Worm (Caenorhabditis elegans) whole organism, L1 larva: ENCODE data around the gene Y39A1A.21.

ENCODE experiments used
- C16A3.4 ChIP-seq: fragments of 150-350 bp; optimal IDR thresholded peaks from 2 replicates; lab custom pipeline; 2014; ENCODE audit warnings: missing biosample characterization, missing genetic modification characterization
- aha-1 ChIP-seq: fragments of 150-350 bp; optimal IDR thresholded peaks from 2 replicates; lab custom pipeline; 2014; ENCODE audit warnings: missing biosample characterization, missing genetic modification characterization
- aly-2 ChIP-seq: fragments of 150-350 bp; optimal IDR thresholded peaks from 2 replicates; lab custom pipeline; 2014; ENCODE audit warnings: missing biosample characterization, missing genetic modification characterization
- ama-1 ChIP-seq: fragments of 150-350 bp; optimal IDR thresholded peaks from 2 replicates; lab custom pipeline; 2014
- ceh-63 ChIP-seq: fragments of 200-800 bp; sonication (Bioruptor generic); optimal IDR thresholded peaks from 2 replicates; lab custom pipeline; 2018; ENCODE audit warnings: mild to moderate bottlenecking, missing genetic modification characterization, missing compliant biosample characterization
- ceh-8 ChIP-seq: fragments of 200-800 bp; sonication (Bioruptor generic); optimal IDR thresholded peaks from 2 replicates; lab custom pipeline; 2018; ENCODE audit warnings: mild to moderate bottlenecking, missing genetic modification characterization, moderate library complexity, missing compliant biosample characterization
- ceh-88 ChIP-seq: fragments of 200-800 bp; sonication (Bioruptor generic); IDR thresholded peaks from 2 replicates; pipeline ENCODE4 v1.3.6; 2022; ENCODE audit warnings: missing genetic modification characterization, missing compliant biosample characterization
- ceh-90 ChIP-seq: sonication (generic microtip); optimal IDR thresholded peaks from 2 replicates; lab custom pipeline; 2016; ENCODE audit warnings: missing genetic modification characterization, missing compliant biosample characterization
- ces-1 ChIP-seq: fragments of 150-350 bp; optimal IDR thresholded peaks from 2 replicates; lab custom pipeline; 2014; ENCODE audit warnings: missing biosample characterization, missing genetic modification reagents, missing genetic modification characterization
- efl-1 ChIP-seq, 4 experiments: fragments of 150-350 bp; optimal IDR thresholded peaks in 3 of 4; peaks in 1 of 4; 1 replicate in 1 of 4; 2 replicates in 3 of 4; lab custom pipeline; 2014; ENCODE audit warnings: missing biosample characterization in 2 of 4, missing genetic modification characterization in 2 of 4, missing genetic modification reagents in 2 of 4
- egl-13 ChIP-seq: sonication (generic microtip); optimal IDR thresholded peaks from 2 replicates; lab custom pipeline; 2016; ENCODE audit warnings: missing genotype, missing genetic modification reagents, missing genetic modification characterization, missing compliant biosample characterization
- elt-2 ChIP-seq: sonication (generic microtip); optimal IDR thresholded peaks from 2 replicates; lab custom pipeline; 2016; ENCODE audit warnings: missing genetic modification characterization, mild to moderate bottlenecking, inconsistent platforms, missing compliant biosample characterization, missing genetic modification reagents
- elt-3 ChIP-seq, 6 experiments: fragments of 150-350 bp in 1 of 6; sonication (generic microtip); optimal IDR thresholded peaks; 2 replicates each; lab custom pipeline; 2017 to 2018; ENCODE audit warnings: missing biosample characterization in 6 of 6, missing genetic modification characterization in 6 of 6, inconsistent platforms in 1 of 6
- fkh-10 ChIP-seq: sonication (generic microtip); optimal IDR thresholded peaks from 2 replicates; lab custom pipeline; 2017; ENCODE audit warnings: missing biosample characterization, missing genetic modification reagents, missing genetic modification characterization
- fkh-4 ChIP-seq: sonication (generic microtip); optimal IDR thresholded peaks from 2 replicates; lab custom pipeline; 2016; ENCODE audit warnings: missing compliant biosample characterization, missing genetic modification characterization, borderline replicate concordance
- fos-1 ChIP-seq: fragments of 150-350 bp; optimal IDR thresholded peaks from 2 replicates; lab custom pipeline; 2014; ENCODE audit warnings: missing biosample characterization, missing genetic modification characterization
- grh-1 ChIP-seq: fragments of 200-800 bp; sonication (Bioruptor generic); IDR thresholded peaks from 2 replicates; pipeline ENCODE4 v1.3.6; 2022; ENCODE audit warnings: missing genetic modification reagents, missing genetic modification characterization, missing compliant biosample characterization
- hpl-2 ChIP-seq: fragments of 150-350 bp; optimal IDR thresholded peaks from 2 replicates; lab custom pipeline; 2014; ENCODE audit warnings: missing biosample characterization, missing genetic modification reagents, missing genetic modification characterization
- lin-13 ChIP-seq: fragments of 150-350 bp; optimal IDR thresholded peaks from 2 replicates; lab custom pipeline; 2014; ENCODE audit warnings: missing biosample characterization, missing genetic modification reagents, missing genetic modification characterization
- lin-14 ChIP-seq: fragments of 200-800 bp; sonication (Bioruptor generic); optimal IDR thresholded peaks from 2 replicates; lab custom pipeline; 2018; ENCODE audit warnings: mild to moderate bottlenecking, missing genetic modification characterization, moderate library complexity, missing compliant biosample characterization
- lin-15B ChIP-seq: fragments of 150-350 bp; sonication (generic microtip); optimal IDR thresholded peaks from 3 replicates; lab custom pipeline; 2014; ENCODE audit warnings: missing biosample characterization, missing genetic modification characterization
- lin-39 ChIP-seq: fragments of 150-350 bp; optimal IDR thresholded peaks from 2 replicates; lab custom pipeline; 2014; ENCODE audit warnings: missing biosample characterization, missing genetic modification reagents, missing genetic modification characterization
- mdl-1 ChIP-seq, 2 experiments: fragments of 150-350 bp; optimal IDR thresholded peaks; 2 replicates each; lab custom pipeline; 2014 to 2017; ENCODE audit warnings: missing biosample characterization in 2 of 2, missing genetic modification characterization in 2 of 2, inconsistent platforms in 1 of 2
- nhr-12 ChIP-seq: sonication (generic microtip); optimal IDR thresholded peaks from 2 replicates; lab custom pipeline; 2017; ENCODE audit warnings: missing biosample characterization, missing genetic modification characterization
- nhr-20 ChIP-seq: sonication (generic microtip); optimal IDR thresholded peaks from 2 replicates; lab custom pipeline; 2016; ENCODE audit warnings: mild to moderate bottlenecking, missing genetic modification characterization, missing compliant biosample characterization
- nhr-237 ChIP-seq: fragments of 150-350 bp; optimal IDR thresholded peaks from 2 replicates; lab custom pipeline; 2014; ENCODE audit warnings: missing biosample characterization, missing genetic modification characterization
- nhr-47 ChIP-seq: sonication (generic microtip); optimal IDR thresholded peaks from 2 replicates; lab custom pipeline; 2016; ENCODE audit warnings: mild to moderate bottlenecking, missing genetic modification characterization, moderate library complexity, missing compliant biosample characterization
- nhr-76 ChIP-seq: sonication (generic microtip); optimal IDR thresholded peaks from 2 replicates; lab custom pipeline; 2017; ENCODE audit warnings: missing biosample characterization, missing genetic modification characterization
- nhr-90 ChIP-seq: sonication (generic microtip); optimal IDR thresholded peaks from 2 replicates; lab custom pipeline; 2016; ENCODE audit warnings: mild to moderate bottlenecking, missing genetic modification characterization, missing compliant biosample characterization; ENCODE audit not compliant: poor library complexity
- pax-3 ChIP-seq: fragments of 200-800 bp; sonication (Bioruptor generic); optimal IDR thresholded peaks from 2 replicates; lab custom pipeline; 2018; ENCODE audit warnings: mild to moderate bottlenecking, missing genetic modification characterization, moderate library complexity, missing compliant biosample characterization
- skn-1 ChIP-seq: fragments of 150-350 bp; optimal IDR thresholded peaks from 2 replicates; lab custom pipeline; 2014; ENCODE audit warnings: missing biosample characterization, missing genetic modification characterization
- snpc-4 ChIP-seq: fragments of 150-350 bp; optimal IDR thresholded peaks from 2 replicates; lab custom pipeline; 2014; ENCODE audit warnings: missing biosample characterization, missing genetic modification characterization
- swsn-7 ChIP-seq: sonication (generic microtip); optimal IDR thresholded peaks from 2 replicates; lab custom pipeline; 2016; ENCODE audit warnings: missing genetic modification characterization, missing compliant biosample characterization
- unc-130 ChIP-seq: fragments of 150-350 bp; optimal IDR thresholded peaks from 2 replicates; lab custom pipeline; 2017; ENCODE audit warnings: missing biosample characterization, missing genetic modification characterization, inconsistent platforms
- unc-62 ChIP-seq: fragments of 150-350 bp; optimal IDR thresholded peaks from 2 replicates; lab custom pipeline; 2014; ENCODE audit warnings: missing biosample characterization, missing genetic modification reagents, missing genetic modification characterization
- unc-86 ChIP-seq: sonication (generic microtip); optimal IDR thresholded peaks from 2 replicates; lab custom pipeline; 2016; ENCODE audit warnings: missing genetic modification characterization, missing compliant biosample characterization
- vab-15 ChIP-seq: sonication (generic microtip); optimal IDR thresholded peaks from 2 replicates; lab custom pipeline; 2017; ENCODE audit warnings: missing genotype, mild to moderate bottlenecking, missing genetic modification characterization, missing compliant biosample characterization

Y39A1A.21 gene

ce11 chrIII:10694294-10694693 is 12.5 kb downstream of the Y39A1A.21 start, which contains the start of the genes Y39A1A.18 and fmo-3 (continued):
- TF ChIP-seq elt-2 (tag; lab: Kevin White, UChicago) (no peak), lin-13 (no peak), ceh-88 (GFP tag; lab: Robert Waterston, UW) (no peak), aha-1 (tag; lab: Kevin White, UChicago) (no peak), pax-3 (no peak), ceh-90 (tag; lab: Kevin White, UChicago) (no peak), C16A3.4 (tag; lab: Kevin White, UChicago) (no peak), skn-1 (no peak), swsn-7 (no peak), mdl-1 (tag; optimal IDR thresholded peaks at IDR 0.05; lab: Kevin White, UChicago) (no peak), elt-3 (tag; optimal IDR thresholded peaks at IDR 0.05; lab: Kevin White, UChicago) (peak in 1 of 6 experiments; percentile 37), efl-1 (optimal IDR thresholded peaks at IDR 0.05; lab: Kevin White, UChicago) (no peak), efl-1 (GFP tag; optimal IDR thresholded peaks at IDR 0.05 in 1 of 2; lab: Kevin White, UChicago) (peak in 1 of 2 experiments; percentile 84), vab-15 (tag; lab: Kevin White, UChicago) (no peak), nhr-237 (tag; lab: Kevin White, UChicago) (no peak)

- TF ChIP-seq fos-1 (tag; lab: Kevin White, UChicago) (no peak), unc-62 (no peak), hpl-2 (GFP tag; lab: Kevin White, UChicago) (no peak), ces-1 (GFP tag; lab: Kevin White, UChicago) (no peak), elt-3 (tag; optimal IDR thresholded peaks at IDR 0.05; lab: Kevin White, UChicago) (no peak), ceh-63 (GFP tag; lab: Kevin White, UChicago) (no peak), fkh-10 (GFP tag; lab: Kevin White, UChicago) (no peak), nhr-12 (tag; lab: Kevin White, UChicago) (no peak), ceh-8 (GFP tag; lab: Kevin White, UChicago) (no peak), lin-14 (GFP tag; lab: Kevin White, UChicago) (no peak), lin-39 (no peak), unc-130 (tag; lab: Kevin White, UChicago) (no peak), grh-1 (no peak), ama-1 (lab: Kevin White, UChicago) (no peak)
These were observed 15.8 kb downstream of the Y39A1A.21 start, which contains the start of gene Y39A1A.17 for ce11 chrIII:10691019-10691418. Gene Y39A1A.17 (minus strand): TSS chrIII:10691119.

ce11 chrIII:10689057-10689456 is 17.8 kb downstream of the Y39A1A.21 start, which contains the start of gene Y39A1A.31:
Gene Y39A1A.31 (minus strand): TSS chrIII:10689157.
- TF ChIP-seq nhr-12 (tag; lab: Kevin White, UChicago), result no peak
- no peak for TF ChIP-seq lin-15B
- TF ChIP-seq unc-86 (tag; lab: Kevin White, UChicago), result no peak
- no peak for TF ChIP-seq ceh-63 (GFP tag; lab: Kevin White, UChicago)
- TF ChIP-seq ceh-88 (GFP tag; lab: Robert Waterston, UW), result no peak
- TF ChIP-seq nhr-90, result no peak
- no peak for TF ChIP-seq snpc-4 (tag; lab: Kevin White, UChicago)
- no peak for TF ChIP-seq nhr-20 (tag; lab: Kevin White, UChicago)
- no peak for TF ChIP-seq C16A3.4 (tag; lab: Kevin White, UChicago)
- no peak for TF ChIP-seq vab-15 (tag; lab: Kevin White, UChicago)
- no peak for TF ChIP-seq egl-13 (tag; lab: Kevin White, UChicago)
- no peak for TF ChIP-seq aly-2 (tag; lab: Kevin White, UChicago)
- TF ChIP-seq nhr-47 (tag; lab: Kevin White, UChicago), result no peak
- TF ChIP-seq pax-3, result no peak
- TF ChIP-seq fkh-10 (GFP tag; lab: Kevin White, UChicago), result no peak
- TF ChIP-seq aha-1 (tag; lab: Kevin White, UChicago), result no peak
- no peak for TF ChIP-seq lin-14 (GFP tag; lab: Kevin White, UChicago)
- no peak for TF ChIP-seq nhr-76 (tag; lab: Kevin White, UChicago)
- TF ChIP-seq fkh-4 (tag; lab: Kevin White, UChicago), result no peak
- TF ChIP-seq, all 84 proteins: peak for 0
